Worm (Caenorhabditis elegans) whole organism, L1 larva: ENCODE results near the gene srj-11.

Experiments
- F16B12.6 ChIP-seq: fragments of 150-350 bp; optimal IDR thresholded peaks from 2 replicates; lab custom pipeline; 2014; ENCODE audit warnings: missing biosample characterization, missing genetic modification characterization
- aha-1 ChIP-seq: fragments of 150-350 bp; optimal IDR thresholded peaks from 2 replicates; lab custom pipeline; 2014; ENCODE audit warnings: missing biosample characterization, missing genetic modification characterization
- ama-1 ChIP-seq: fragments of 150-350 bp; optimal IDR thresholded peaks from 2 replicates; lab custom pipeline; 2014
- ceh-82 ChIP-seq, 3 experiments: fragments of 150-350 bp in 1 of 3; sonication (generic microtip) in 2 of 3; optimal IDR thresholded peaks; 2 replicates each; lab custom pipeline; 2014 to 2017; ENCODE audit warnings: missing biosample characterization in 3 of 3, missing genetic modification characterization in 3 of 3
- ceh-88 ChIP-seq: fragments of 200-800 bp; sonication (Bioruptor generic); IDR thresholded peaks from 2 replicates; pipeline ENCODE4 v1.3.6; 2022; ENCODE audit warnings: missing genetic modification characterization, missing compliant biosample characterization
- egl-27 ChIP-seq, 2 experiments: fragments of 150-350 bp in 1 of 2; sonication (generic microtip); optimal IDR thresholded peaks; 3 replicates each; lab custom pipeline; 2017 to 2018; ENCODE audit warnings: missing biosample characterization in 2 of 2, missing genetic modification characterization in 2 of 2, missing genetic modification reagents in 2 of 2
- elt-2 ChIP-seq: sonication (generic microtip); optimal IDR thresholded peaks from 2 replicates; lab custom pipeline; 2016; ENCODE audit warnings: missing genetic modification characterization, mild to moderate bottlenecking, inconsistent platforms, missing compliant biosample characterization, missing genetic modification reagents
- elt-3 ChIP-seq, 6 experiments: fragments of 150-350 bp in 1 of 6; sonication (generic microtip); optimal IDR thresholded peaks; 2 replicates each; lab custom pipeline; 2017 to 2018; ENCODE audit warnings: missing biosample characterization in 6 of 6, missing genetic modification characterization in 6 of 6, inconsistent platforms in 1 of 6
- fos-1 ChIP-seq: fragments of 150-350 bp; optimal IDR thresholded peaks from 2 replicates; lab custom pipeline; 2014; ENCODE audit warnings: missing biosample characterization, missing genetic modification characterization
- lin-13 ChIP-seq: fragments of 150-350 bp; optimal IDR thresholded peaks from 2 replicates; lab custom pipeline; 2014; ENCODE audit warnings: missing biosample characterization, missing genetic modification reagents, missing genetic modification characterization
- mdl-1 ChIP-seq, 2 experiments: fragments of 150-350 bp; optimal IDR thresholded peaks; 2 replicates each; lab custom pipeline; 2014 to 2017; ENCODE audit warnings: missing biosample characterization in 2 of 2, missing genetic modification characterization in 2 of 2, inconsistent platforms in 1 of 2
- snpc-4 ChIP-seq: fragments of 150-350 bp; optimal IDR thresholded peaks from 2 replicates; lab custom pipeline; 2014; ENCODE audit warnings: missing biosample characterization, missing genetic modification characterization
- sup-37 ChIP-seq: fragments of 200-800 bp; sonication (Bioruptor generic); optimal IDR thresholded peaks from 2 replicates; lab custom pipeline; 2018; ENCODE audit warnings: mild to moderate bottlenecking, missing genetic modification characterization, missing compliant biosample characterization

DNA sequence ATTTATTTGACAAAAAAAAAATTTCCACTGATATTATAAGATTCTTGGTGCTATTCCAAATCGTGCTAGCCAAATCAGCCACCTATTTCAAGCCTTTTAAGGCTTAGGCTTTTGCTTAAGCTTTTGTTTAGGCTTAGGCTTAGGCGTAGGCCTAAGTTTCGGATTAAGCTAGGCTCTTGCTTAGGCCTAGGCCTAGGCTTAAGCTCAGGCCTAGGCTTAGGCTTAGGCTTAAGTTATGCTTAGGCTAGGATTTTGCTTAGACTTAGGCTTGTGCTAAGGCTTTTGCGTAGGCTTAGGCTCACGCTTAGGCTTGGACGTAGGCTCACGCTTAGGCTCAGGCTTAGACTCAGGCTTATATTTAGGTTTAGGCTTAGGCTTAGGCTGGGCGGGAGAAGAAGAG lies 11.1 kb upstream of the srj-11 start:
- TF ChIP-seq ceh-88 (GFP tag; lab: Robert Waterston, UW) (no peak), egl-27 (tag; optimal IDR thresholded peaks at IDR 0.05; lab: Kevin White, UChicago) (no peak), fos-1 (tag; lab: Kevin White, UChicago) (no peak), F16B12.6 (tag; lab: Kevin White, UChicago) (no peak), ceh-82 (tag; optimal IDR thresholded peaks at IDR 0.05; lab: Kevin White, UChicago) (no peak), lin-13 (GFP tag; lab: Kevin White, UChicago) (no peak), elt-2 (tag; lab: Kevin White, UChicago) (no peak), snpc-4 (tag; lab: Kevin White, UChicago) (no peak), sup-37 (GFP tag; lab: Kevin White, UChicago) (no peak), mdl-1 (tag; optimal IDR thresholded peaks at IDR 0.05; lab: Kevin White, UChicago) (no peak), aha-1 (tag; lab: Kevin White, UChicago) (no peak), ama-1 (lab: Kevin White, UChicago) (no peak), elt-3 (tag; optimal IDR thresholded peaks at IDR 0.05; lab: Kevin White, UChicago) (no peak)
